Fruit fly (Drosophila melanogaster) whole organism, prepupa: Measurements from ENCODE around the gene Orct2.

ENCODE experiments used
- Blimp-1 ChIP-seq: fragments of 200-800 bp; sonication (Bioruptor generic); optimal IDR thresholded peaks from 3 replicates; lab custom pipeline; 2017; ENCODE audit warnings: missing biosample characterization, missing genetic modification characterization, mild to moderate bottlenecking, moderate library complexity, missing genetic modification reagents
- CG10631 ChIP-seq: fragments of 200-800 bp; sonication (Bioruptor generic); optimal IDR thresholded peaks from 2 replicates; lab custom pipeline; 2016; ENCODE audit warnings: missing biosample characterization, missing genetic modification characterization
- CG10669 ChIP-seq: fragments of 200-800 bp; sonication (Bioruptor generic); optimal IDR thresholded peaks from 3 replicates; lab custom pipeline; 2018; ENCODE audit warnings: missing biosample characterization, mild to moderate bottlenecking, missing genetic modification characterization, moderate library complexity
- CG11294 ChIP-seq: fragments of 200-800 bp; sonication (Bioruptor generic); IDR thresholded peaks from 2 replicates; pipeline ENCODE4 v1.3.6; 2022; ENCODE audit warnings: missing biosample characterization, missing genetic modification characterization
- CG11762 ChIP-seq: fragments of 200-800 bp; sonication (Bioruptor generic); optimal IDR thresholded peaks from 3 replicates; lab custom pipeline; 2016; ENCODE audit warnings: missing biosample characterization, missing genetic modification characterization; ENCODE audit not compliant: insufficient read depth
- CG11902 ChIP-seq: fragments of 200-800 bp; sonication (Bioruptor generic); optimal IDR thresholded peaks from 3 replicates; lab custom pipeline; 2016; ENCODE audit warnings: missing biosample characterization, missing genetic modification characterization
- CG15336 ChIP-seq: fragments of 200-800 bp; sonication (Bioruptor generic); IDR thresholded peaks from 2 replicates; pipeline ENCODE4 v1.3.6; 2022; ENCODE audit warnings: missing biosample characterization, missing genetic modification characterization
- CG1621 ChIP-seq: fragments of 200-800 bp; sonication (Bioruptor generic); optimal IDR thresholded peaks from 3 replicates; lab custom pipeline; 2018; ENCODE audit warnings: missing biosample characterization, mild to moderate bottlenecking, missing genetic modification characterization
- CG16779 ChIP-seq: fragments of 200-800 bp; sonication (Bioruptor generic); optimal IDR thresholded peaks from 3 replicates; lab custom pipeline; 2017; ENCODE audit warnings: missing biosample characterization, mild to moderate bottlenecking, missing genetic modification characterization
- CG3032 ChIP-seq: fragments of 200-800 bp; optimal IDR thresholded peaks from 2 replicates; lab custom pipeline; 2019; ENCODE audit warnings: missing biosample characterization, mild to moderate bottlenecking, missing genetic modification characterization, moderate library complexity
- CG31627 ChIP-seq: fragments of 200-800 bp; sonication (Bioruptor generic); optimal IDR thresholded peaks from 3 replicates; lab custom pipeline; 2016; ENCODE audit warnings: missing biosample characterization, missing genetic modification characterization
- CG34406 ChIP-seq: fragments of 200-800 bp; sonication (Bioruptor generic); optimal IDR thresholded peaks from 3 replicates; lab custom pipeline; 2016; ENCODE audit warnings: missing biosample characterization, missing genetic modification characterization
- CG3919 ChIP-seq: fragments of 200-800 bp; sonication (Bioruptor generic); optimal IDR thresholded peaks from 3 replicates; lab custom pipeline; 2016; ENCODE audit warnings: missing biosample characterization, missing genetic modification characterization
- CG4318 ChIP-seq: fragments of 200-800 bp; sonication (Bioruptor generic); optimal IDR thresholded peaks from 3 replicates; lab custom pipeline; 2017; ENCODE audit warnings: missing biosample characterization, mild to moderate bottlenecking, missing genetic modification characterization
- CG6276 ChIP-seq: fragments of 200-800 bp; sonication (Bioruptor generic); optimal IDR thresholded peaks from 2 replicates; lab custom pipeline; 2017; ENCODE audit warnings: missing biosample characterization, mild to moderate bottlenecking, missing genetic modification characterization
- CG6792 ChIP-seq: fragments of 200-800 bp; sonication (Bioruptor generic); optimal IDR thresholded peaks from 3 replicates; lab custom pipeline; 2016; ENCODE audit warnings: missing biosample characterization, missing genetic modification characterization
- CG6808 ChIP-seq: fragments of 200-800 bp; sonication (Bioruptor generic); optimal IDR thresholded peaks from 3 replicates; lab custom pipeline; 2017; ENCODE audit warnings: missing biosample characterization, missing genetic modification characterization, mild to moderate bottlenecking, moderate library complexity, missing genetic modification reagents
- CG6854 ChIP-seq: fragments of 200-800 bp; sonication (Bioruptor generic); optimal IDR thresholded peaks from 2 replicates; lab custom pipeline; 2017; ENCODE audit warnings: missing biosample characterization, mild to moderate bottlenecking, missing genetic modification characterization
- CG7368 ChIP-seq: fragments of 200-800 bp; sonication (Bioruptor generic); optimal IDR thresholded peaks from 3 replicates; lab custom pipeline; 2016; ENCODE audit warnings: missing biosample characterization, missing genetic modification characterization
- CG8119 ChIP-seq: fragments of 200-800 bp; sonication (Bioruptor generic); IDR thresholded peaks from 3 replicates; pipeline ENCODE4 v1.3.6; 2022; ENCODE audit warnings: missing biosample characterization, missing genetic modification characterization
- CG8319 ChIP-seq: fragments of 200-800 bp; sonication (Bioruptor generic); optimal IDR thresholded peaks from 3 replicates; lab custom pipeline; 2016; ENCODE audit warnings: missing biosample characterization, missing genetic modification characterization
- CG8632 ChIP-seq: fragments of 200-800 bp; sonication (Bioruptor generic); optimal IDR thresholded peaks from 3 replicates; lab custom pipeline; 2016; ENCODE audit warnings: missing biosample characterization, missing genetic modification characterization
- CG9139 ChIP-seq: fragments of 200-800 bp; sonication (Bioruptor generic); optimal IDR thresholded peaks from 3 replicates; lab custom pipeline; 2017; ENCODE audit warnings: missing biosample characterization, mild to moderate bottlenecking, missing genetic modification characterization
- Eip75B ChIP-seq: fragments of 200-800 bp; sonication (Bioruptor generic); optimal IDR thresholded peaks from 3 replicates; lab custom pipeline; 2016; ENCODE audit warnings: missing biosample characterization, missing genetic modification characterization
- Eip78C ChIP-seq: fragments of 200-800 bp; sonication (Bioruptor generic); peaks from one replicate; lab custom pipeline; 2016; ENCODE audit warnings: missing biosample characterization, missing genetic modification characterization
- Eip93F ChIP-seq: fragments of 200-800 bp; sonication (Bioruptor generic); optimal IDR thresholded peaks from 2 replicates; lab custom pipeline; 2016; ENCODE audit warnings: missing biosample characterization, mild to moderate bottlenecking, missing genetic modification characterization
- Ets21C ChIP-seq: fragments of 200-800 bp; sonication (Bioruptor generic); optimal IDR thresholded peaks from 3 replicates; lab custom pipeline; 2016; ENCODE audit warnings: missing biosample characterization, missing genetic modification characterization
- Ets96B ChIP-seq: fragments of 200-800 bp; optimal IDR thresholded peaks from 2 replicates; lab custom pipeline; 2019; ENCODE audit warnings: missing biosample characterization, mild to moderate bottlenecking, missing genetic modification characterization, moderate library complexity
- Gug ChIP-seq: fragments of 200-800 bp; sonication (Bioruptor generic); IDR thresholded peaks from 2 replicates; pipeline ENCODE4 v1.3.6; 2022; ENCODE audit warnings: missing biosample characterization, missing genetic modification characterization
- Hr38 ChIP-seq: sonication (Bioruptor generic); optimal IDR thresholded peaks from 2 replicates; lab custom pipeline; 2016; ENCODE audit warnings: missing biosample characterization, missing genetic modification characterization
- Hr39 ChIP-seq: fragments of 200-800 bp; sonication (Bioruptor generic); optimal IDR thresholded peaks from 2 replicates; lab custom pipeline; 2016; ENCODE audit warnings: missing biosample characterization, missing genetic modification characterization
- Hr4 ChIP-seq: fragments of 200-800 bp; sonication (Bioruptor generic); optimal IDR thresholded peaks from 3 replicates; lab custom pipeline; 2016; ENCODE audit warnings: missing biosample characterization, missing genetic modification characterization
- Lpt ChIP-seq: fragments of 200-800 bp; sonication (Bioruptor generic); optimal IDR thresholded peaks from 3 replicates; lab custom pipeline; 2016; ENCODE audit warnings: missing biosample characterization, missing genetic modification characterization
- OdsH ChIP-seq: fragments of 200-800 bp; sonication (Bioruptor generic); optimal IDR thresholded peaks from 3 replicates; lab custom pipeline; 2016; ENCODE audit warnings: missing biosample characterization, missing genetic modification characterization
- Smox ChIP-seq: fragments of 200-800 bp; sonication (Bioruptor generic); optimal IDR thresholded peaks from 3 replicates; lab custom pipeline; 2016; ENCODE audit warnings: missing biosample characterization, missing genetic modification characterization
- Sox102F ChIP-seq: fragments of 200-800 bp; sonication (Bioruptor generic); optimal IDR thresholded peaks from 2 replicates; lab custom pipeline; 2016; ENCODE audit warnings: missing biosample characterization, mild to moderate bottlenecking, missing genetic modification characterization
- Sox14 ChIP-seq: fragments of 200-800 bp; sonication (Bioruptor generic); optimal IDR thresholded peaks from 3 replicates; lab custom pipeline; 2016; ENCODE audit warnings: missing biosample characterization, missing genetic modification characterization
- Sox15 ChIP-seq: fragments of 200-800 bp; sonication (Bioruptor generic); optimal IDR thresholded peaks from 3 replicates; lab custom pipeline; 2016; ENCODE audit warnings: missing biosample characterization, missing genetic modification characterization
- acj6 ChIP-seq: fragments of 200-800 bp; sonication (Bioruptor generic); optimal IDR thresholded peaks from 3 replicates; lab custom pipeline; 2016; ENCODE audit warnings: missing biosample characterization, missing genetic modification characterization
- cyc ChIP-seq: fragments of 200-800 bp; sonication (Bioruptor generic); optimal IDR thresholded peaks from 3 replicates; lab custom pipeline; 2016; ENCODE audit warnings: missing biosample characterization, missing genetic modification characterization
- dac ChIP-seq: fragments of 200-800 bp; sonication (Bioruptor generic); optimal IDR thresholded peaks from 2 replicates; lab custom pipeline; 2017; ENCODE audit warnings: missing biosample characterization, mild to moderate bottlenecking, missing genetic modification characterization
- esn ChIP-seq: fragments of 200-800 bp; sonication (Bioruptor generic); optimal IDR thresholded peaks from 2 replicates; lab custom pipeline; 2016; ENCODE audit warnings: missing biosample characterization, mild to moderate bottlenecking, missing genetic modification characterization, moderate library complexity
- fd59A ChIP-seq: fragments of 200-800 bp; sonication (Bioruptor generic); optimal IDR thresholded peaks from 2 replicates; lab custom pipeline; 2017; ENCODE audit warnings: missing biosample characterization, mild to moderate bottlenecking, missing genetic modification characterization, missing genetic modification reagents
- fd85E ChIP-seq: fragments of 200-800 bp; sonication (Bioruptor generic); optimal IDR thresholded peaks from 3 replicates; lab custom pipeline; 2016; ENCODE audit warnings: missing biosample characterization, missing genetic modification characterization
- fkh ChIP-seq: fragments of 200-800 bp; sonication (Bioruptor generic); optimal IDR thresholded peaks from 3 replicates; lab custom pipeline; 2017; ENCODE audit warnings: missing biosample characterization, mild to moderate bottlenecking, missing genetic modification characterization, moderate library complexity
- net ChIP-seq: fragments of 200-800 bp; sonication (Bioruptor generic); optimal IDR thresholded peaks from 3 replicates; lab custom pipeline; 2016; ENCODE audit warnings: missing biosample characterization, missing genetic modification characterization
- salr ChIP-seq, 2 experiments: fragments of 200-800 bp; sonication (Bioruptor generic); optimal IDR thresholded peaks; 3 replicates each; lab custom pipeline; 2016 to 2018; ENCODE audit warnings: missing biosample characterization in 2 of 2, missing genetic modification characterization in 2 of 2, mild to moderate bottlenecking in 1 of 2
- spab ChIP-seq: fragments of 200-800 bp; sonication (Bioruptor generic); optimal IDR thresholded peaks from 2 replicates; lab custom pipeline; 2017; ENCODE audit warnings: missing biosample characterization, mild to moderate bottlenecking, missing genetic modification characterization, missing genetic modification reagents
- svp ChIP-seq: fragments of 200-800 bp; sonication (Bioruptor generic); peaks from one replicate; lab custom pipeline; 2016; ENCODE audit warnings: missing biosample characterization, missing genetic modification characterization
- topi ChIP-seq: fragments of 200-800 bp; sonication (Bioruptor generic); optimal IDR thresholded peaks from 3 replicates; lab custom pipeline; 2016; ENCODE audit warnings: missing biosample characterization, missing genetic modification characterization
- vri ChIP-seq: fragments of 200-800 bp; sonication (Bioruptor generic); optimal IDR thresholded peaks from 3 replicates; lab custom pipeline; 2016; ENCODE audit warnings: missing biosample characterization, mild to moderate bottlenecking, missing genetic modification characterization

Orct2 gene

DNA sequence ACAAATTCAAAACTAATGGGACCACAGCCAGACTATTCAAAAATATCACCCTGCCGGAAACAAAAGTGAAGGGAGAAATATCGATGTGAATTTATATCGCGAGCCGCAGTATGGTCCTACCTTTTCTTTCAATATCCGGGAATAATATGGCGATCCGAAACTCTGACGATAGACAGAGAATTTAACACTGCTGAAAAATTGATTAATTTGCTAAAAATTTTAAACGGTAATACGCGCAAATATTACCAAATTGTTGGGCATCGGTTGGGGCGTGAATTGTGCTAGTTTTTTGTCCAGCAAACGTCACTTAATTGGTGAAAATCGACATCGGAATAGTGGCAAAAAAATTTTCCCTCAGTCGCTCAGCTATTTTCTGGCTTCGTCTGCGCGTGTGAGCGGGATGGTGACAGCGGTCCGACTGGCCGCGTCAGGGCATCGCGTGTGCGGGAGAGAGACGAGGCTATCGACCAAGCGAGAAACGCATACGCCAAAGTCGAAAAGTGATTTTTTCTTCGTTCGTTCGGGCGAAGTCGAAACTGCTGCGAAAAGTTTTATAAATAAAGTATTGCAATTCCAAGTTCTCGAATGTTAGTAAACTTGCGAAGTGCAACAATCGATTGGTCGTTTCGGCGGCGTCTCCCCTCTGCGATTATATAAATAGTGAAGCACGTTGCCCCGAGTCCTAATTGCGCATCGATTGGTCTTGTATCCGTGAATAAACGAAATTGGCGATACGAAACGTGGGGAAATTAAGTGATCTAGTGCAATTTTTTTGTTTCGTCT, 42.2 kb upstream of the Orct2 start, which contains the start of gene mask:
Gene mask, plus strand, starts transcription at position 140 of the 783 bp plus-strand sequence.
- TF ChIP-seq CG3919 (GFP tag; lab: Kevin White, UChicago), result peak; percentile 81
- TF ChIP-seq Ets21C, result peak; percentile 45
- peak; percentile 76 for TF ChIP-seq CG31627 (GFP tag; lab: Kevin White, UChicago)
- TF ChIP-seq Hr39 (GFP tag; lab: Kevin White, UChicago), result peak; percentile 79
- peak; percentile 27; the same call in 1 of the 3 replicates for TF ChIP-seq CG8119
- peak; percentile 77 for TF ChIP-seq topi
- TF ChIP-seq esn (GFP tag; lab: Kevin White, UChicago), result peak; percentile 86
- TF ChIP-seq dac (GFP tag; lab: Kevin White, UChicago), result peak; percentile 33
- TF ChIP-seq salr (GFP tag; optimal IDR thresholded peaks at IDR 0.05; lab: Kevin White, UChicago), result peak; percentile 65 to 79
- TF ChIP-seq Hr4 (GFP tag; lab: Kevin White, UChicago), result no peak
- TF ChIP-seq svp (GFP tag; lab: Kevin White, UChicago), result no peak
- TF ChIP-seq fd85E (GFP tag; lab: Kevin White, UChicago), result no peak
- TF ChIP-seq OdsH, result peak; percentile 72
- peak; percentile 86 for TF ChIP-seq fkh
- TF ChIP-seq CG4318 (GFP tag; lab: Kevin White, UChicago), result no peak
- peak; percentile 71 for TF ChIP-seq acj6
- no peak for TF ChIP-seq vri
- TF ChIP-seq Sox14 (GFP tag; lab: Kevin White, UChicago), result peak; percentile 38
- TF ChIP-seq net (GFP tag; lab: Kevin White, UChicago), result peak; percentile 74
- no peak for TF ChIP-seq CG6276
- TF ChIP-seq CG10669 (GFP tag; lab: Kevin White, UChicago), result peak; percentile 54
- no peak for TF ChIP-seq CG11294 (GFP tag; lab: Robert Waterston, UW)
- TF ChIP-seq Hr38 (GFP tag; lab: Kevin White, UChicago), result no peak
- TF ChIP-seq CG15336, result 0 out of 2 replicates have a peak, but pooled peaks have one; percentile 11
- no peak for TF ChIP-seq Lpt
- peak; percentile 34 for TF ChIP-seq CG11762 (GFP tag; lab: Kevin White, UChicago)
- peak; percentile 37 for TF ChIP-seq CG10631
- TF ChIP-seq spab (GFP tag; lab: Kevin White, UChicago), result peak; percentile 14
- TF ChIP-seq CG34406 (GFP tag; lab: Kevin White, UChicago), result peak; percentile 74
- TF ChIP-seq CG9139 (GFP tag; lab: Kevin White, UChicago), result peak; percentile 76
- no peak; the same call in 1 of the 2 replicates for TF ChIP-seq Gug
- peak; percentile 64 for TF ChIP-seq CG8632 (GFP tag; lab: Kevin White, UChicago)
- peak; percentile 81 for TF ChIP-seq cyc (GFP tag; lab: Kevin White, UChicago)
- TF ChIP-seq Eip78C, result peak; percentile 89
- TF ChIP-seq CG7368 (GFP tag; lab: Kevin White, UChicago), result peak; percentile 51
- TF ChIP-seq Sox102F (GFP tag; lab: Kevin White, UChicago), result peak; percentile 67
- TF ChIP-seq CG3032 (tag; lab: Kevin White, UChicago), result peak; percentile 27
- TF ChIP-seq CG6792 (GFP tag; lab: Kevin White, UChicago), result peak; percentile 43
- TF ChIP-seq CG8319 (GFP tag; lab: Kevin White, UChicago), result peak; percentile 71
- TF ChIP-seq Eip93F (GFP tag; lab: Kevin White, UChicago), result no peak
- no peak for TF ChIP-seq Smox (GFP tag; lab: Kevin White, UChicago)
- peak; percentile 15 for TF ChIP-seq Sox15 (GFP tag; lab: Kevin White, UChicago)
- TF ChIP-seq CG1621 (tag; lab: Kevin White, UChicago), result peak; percentile 23
- TF ChIP-seq Ets96B (tag; lab: Kevin White, UChicago), result peak; percentile 29
- peak; percentile 25 for TF ChIP-seq CG6808 (GFP tag; lab: Kevin White, UChicago)
- peak; percentile 48 for TF ChIP-seq CG11902 (GFP tag; lab: Kevin White, UChicago)
- peak; percentile 88 for TF ChIP-seq CG6854 (GFP tag; lab: Kevin White, UChicago)
- peak; percentile 79 for TF ChIP-seq Eip75B (GFP tag; lab: Kevin White, UChicago)
- no peak for TF ChIP-seq CG16779 (tag; lab: Kevin White, UChicago)
- TF ChIP-seq Blimp-1, result peak; percentile 54
- TF ChIP-seq fd59A (GFP tag; lab: Kevin White, UChicago), result peak; percentile 42
